Worm (Caenorhabditis elegans): Measurements from ENCODE around the gene zhp-4.
A peak's percentile ranks its signal among the peaks of the same experiment; 100 is the strongest.

The zhp-4 gene

ce11 chrV:19133507-19133906 is 31.9 kb upstream of the zhp-4 start, which contains the start of gene Y39B6A.10:
Y39B6A.10 (minus strand) TSS chrV:19133607.
- TF ChIP-seq tbx-9 (tag; optimal IDR thresholded peaks at IDR 0.05; ENCODE audit: borderline replicate concordance) (no peak), dpl-1 (GFP tag; optimal IDR thresholded peaks at IDR 0.05) (peak; percentile 26), madf-8 (GFP tag; conservative IDR thresholded peaks at IDR 0.05) (peak; percentile 36), ceh-27 (GFP tag; optimal IDR thresholded peaks at IDR 0.05) (no peak), attf-3 (GFP tag; conservative IDR thresholded peaks at IDR 0.05) (no peak), F37B4.10 (GFP tag; IDR thresholded peaks at IDR 0.05) (no peak), efl-1 (GFP tag; optimal IDR thresholded peaks at IDR 0.05) (peak; percentile 66)

- no peak for TF ChIP-seq unc-62 (GFP tag; optimal IDR thresholded peaks at IDR 0.05)
- no peak for TF ChIP-seq ztf-22 (GFP tag; optimal IDR thresholded peaks at IDR 0.05)
- TF ChIP-seq attf-6 (GFP tag; IDR thresholded peaks at IDR 0.05) = no peak
- no peak for TF ChIP-seq lin-35 (GFP tag; optimal IDR thresholded peaks at IDR 0.05)
- no peak for TF ChIP-seq F49E8.2 (tag; optimal IDR thresholded peaks at IDR 0.05; ENCODE audit: insufficient read depth)
- no peak for TF ChIP-seq F22D6.2 (tag; optimal IDR thresholded peaks at IDR 0.05)
- TF ChIP-seq rec-8 (tag; optimal IDR thresholded peaks at IDR 0.05) = no peak
- TF ChIP-seq efl-1 (GFP tag; optimal IDR thresholded peaks at IDR 0.05) = no peak
- TF ChIP-seq rpc-1 (optimal IDR thresholded peaks at IDR 0.05) = no peak
- TF ChIP-seq rpc-1 (tag; optimal IDR thresholded peaks at IDR 0.05) = no peak
- TF ChIP-seq tbx-9 (tag; optimal IDR thresholded peaks at IDR 0.05; ENCODE audit: borderline replicate concordance) = no peak
- TF ChIP-seq athp-1 (tag; optimal IDR thresholded peaks at IDR 0.05) = no peak
These were observed 30.3 kb upstream of the zhp-4 start for ce11 chrV:19131848-19132401.

DNA sequence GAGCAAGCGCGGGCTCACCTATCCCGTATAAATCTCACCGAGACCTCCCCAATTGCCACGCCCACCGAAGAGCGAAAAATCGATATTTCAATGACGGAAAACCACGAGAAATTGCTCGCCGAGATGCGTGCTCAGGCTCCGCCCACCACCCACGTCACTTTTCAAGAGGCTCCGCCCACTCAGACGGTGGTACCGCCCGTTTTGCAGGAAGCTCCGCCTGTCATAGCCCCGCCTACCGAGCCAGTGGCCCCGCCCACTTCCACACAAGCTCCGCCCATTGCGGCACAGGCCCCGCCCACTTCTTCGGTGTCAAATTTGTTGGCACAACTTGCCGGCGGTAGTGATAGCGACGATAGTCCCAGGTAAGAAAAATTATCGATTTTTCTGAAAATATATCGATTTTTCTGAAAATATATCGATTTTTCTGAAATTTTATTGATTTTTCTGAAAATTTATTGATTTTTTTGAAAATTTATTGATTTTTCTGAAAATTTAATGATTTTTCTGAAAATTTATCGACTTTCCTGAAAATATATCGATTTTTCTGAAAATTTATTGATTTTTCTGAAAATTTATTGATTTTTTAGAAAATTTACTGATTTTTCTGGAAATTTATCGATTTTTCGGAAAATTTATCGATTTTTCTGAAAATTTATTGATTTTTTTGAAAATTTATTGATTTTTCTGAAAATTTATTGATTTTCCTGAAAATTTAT is 28.1 kb upstream of the zhp-4 start:
- TF ChIP-seq zfh-2 (GFP tag; conservative IDR thresholded peaks at IDR 0.05) (peak; percentile 83), attf-3 (GFP tag; conservative IDR thresholded peaks at IDR 0.05) (0 out of 2 replicates have a peak, but pooled peaks have one; percentile 25), lag-1 (GFP tag; IDR thresholded peaks at IDR 0.05) (0 out of 2 replicates have a peak, but pooled peaks have one; percentile 4), egrh-3 (GFP tag; IDR thresholded peaks at IDR 0.05) (peak; percentile 57; the same call in 1 of the 2 replicates), nfya-2 (GFP tag; IDR thresholded peaks at IDR 0.05) (no peak), mcd-1 (GFP tag; IDR thresholded peaks at IDR 0.05) (0 out of 2 replicates have a peak, but pooled peaks have one; percentile 28)

- TF ChIP-seq pha-4 (tag; optimal IDR thresholded peaks at IDR 0.05) = no peak
- no peak for TF ChIP-seq tbp1 (GFP tag; optimal IDR thresholded peaks at IDR 0.05)
- no peak for TF ChIP-seq Y53G8AR.9 (GFP tag; conservative IDR thresholded peaks at IDR 0.05)
- TF ChIP-seq C06A6.2 (GFP tag; conservative IDR thresholded peaks at IDR 0.05) = no peak
- TF ChIP-seq F10E7.11 (tag; optimal IDR thresholded peaks at IDR 0.05) = no peak
- no peak for TF ChIP-seq madf-8 (GFP tag; conservative IDR thresholded peaks at IDR 0.05)
- TF ChIP-seq bed-2 (GFP tag; IDR thresholded peaks at IDR 0.05) = no peak
- no peak for TF ChIP-seq T07F8.4 (tag; optimal IDR thresholded peaks at IDR 0.05)
- TF ChIP-seq mcd-1 (GFP tag; IDR thresholded peaks at IDR 0.05) = no peak
- no peak for TF ChIP-seq F22D6.2 (tag; optimal IDR thresholded peaks at IDR 0.05)
- no peak for TF ChIP-seq gei-17 (GFP tag; optimal IDR thresholded peaks at IDR 0.05)
- TF ChIP-seq lin-40 (tag; optimal IDR thresholded peaks at IDR 0.05) = no peak
- TF ChIP-seq F55B11.4 (tag; optimal IDR thresholded peaks at IDR 0.05; ENCODE audit: borderline replicate concordance, insufficient read depth) = no peak
- TF ChIP-seq F57C9.4 (tag; optimal IDR thresholded peaks at IDR 0.05) = no peak
These were observed 25.6 kb upstream of the zhp-4 start, which contains the start of gene dyf-17 for ce11 chrV:19127225-19127624. dyf-17 (plus strand) TSS chrV:19127525.

Data from whole organism, young adult.